Worm (Caenorhabditis elegans) whole organism, L4/young adult: ENCODE measurements around the gene ech-9.

Experiments used
- W03F9.2 ChIP-seq: fragments of 150-350 bp; optimal IDR thresholded peaks from 2 replicates; lab custom pipeline; 2014; ENCODE audit warnings: missing biosample characterization, missing genetic modification characterization
- dao-5 ChIP-seq: sonication (generic microtip); optimal IDR thresholded peaks from 2 replicates; lab custom pipeline; 2016; ENCODE audit warnings: missing genotype, missing genetic modification characterization, moderate library complexity, missing compliant biosample characterization
- him-1 ChIP-seq: sonication (generic microtip); optimal IDR thresholded peaks from 2 replicates; lab custom pipeline; 2016; ENCODE audit warnings: missing genotype, missing genetic modification reagents, missing genetic modification characterization, missing compliant biosample characterization

ech-9 gene

ce11 chrIV:10235279-10235829, at the start of gene ech-9:
ech-9 (minus strand) TSS chrIV:10235329.
- no peak for TF ChIP-seq dao-5
- TF ChIP-seq W03F9.2 (tag; lab: Kevin White, UChicago) = no peak
- TF ChIP-seq him-1 (tag; lab: Kevin White, UChicago) = no peak

DNA sequence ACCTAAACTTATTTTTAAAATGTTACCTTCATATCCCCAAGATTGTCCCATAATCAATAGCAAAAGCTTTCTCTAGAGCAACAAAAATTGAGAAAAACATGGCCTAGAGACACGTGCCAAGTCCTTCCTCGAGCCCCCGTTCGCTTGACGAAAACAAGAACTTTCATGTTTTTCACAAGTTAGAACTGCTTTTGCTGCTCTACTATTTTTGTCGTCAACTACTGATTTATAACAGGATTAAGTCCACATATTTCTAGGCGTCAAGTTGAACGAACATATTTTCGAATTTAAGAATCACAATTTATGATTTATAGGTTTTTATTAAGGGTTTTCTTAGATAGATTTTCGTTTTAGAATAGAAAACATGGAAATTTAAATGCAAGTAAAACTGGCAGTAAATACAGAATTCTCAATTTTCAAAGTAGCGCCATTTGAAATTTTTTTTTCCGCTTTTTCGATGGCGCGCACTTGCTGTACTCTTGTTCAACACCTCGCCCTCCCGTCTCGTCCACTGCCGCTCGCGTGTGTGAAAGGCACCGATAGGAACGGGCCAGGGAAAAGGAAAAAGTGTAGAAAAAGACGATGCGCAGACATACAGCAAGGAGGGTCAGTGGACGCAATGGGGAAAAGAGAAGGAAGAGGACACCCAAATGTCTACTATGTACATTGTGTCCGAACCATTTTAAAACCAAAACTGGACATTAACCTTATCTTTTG, 49.2 kb upstream of the ech-9 start, which contains the start of gene rad-51:
Gene rad-51, minus strand, starts transcription at position 51 of the 717 bp plus-strand sequence.
- no peak for TF ChIP-seq W03F9.2 (tag; lab: Kevin White, UChicago)
- no peak for TF ChIP-seq dao-5
- TF ChIP-seq him-1 (tag; lab: Kevin White, UChicago) = no peak

ce11 chrIV:10281482-10281881, 46.4 kb upstream of the ech-9 start, which contains the start of gene thk-1:
thk-1 (minus strand) TSS chrIV:10281582.
- TF ChIP-seq W03F9.2 (tag; lab: Kevin White, UChicago) (no peak), him-1 (tag; lab: Kevin White, UChicago) (no peak), dao-5 (no peak)

- TF ChIP-seq dao-5 (no peak), him-1 (tag; lab: Kevin White, UChicago) (no peak), W03F9.2 (tag; lab: Kevin White, UChicago) (no peak)
Measured at ce11 chrIV:10277716-10278115, 42.6 kb upstream of the ech-9 start, which contains the start of gene Y43C5A.4. Y43C5A.4 (plus strand) TSS chrIV:10278016.

DNA sequence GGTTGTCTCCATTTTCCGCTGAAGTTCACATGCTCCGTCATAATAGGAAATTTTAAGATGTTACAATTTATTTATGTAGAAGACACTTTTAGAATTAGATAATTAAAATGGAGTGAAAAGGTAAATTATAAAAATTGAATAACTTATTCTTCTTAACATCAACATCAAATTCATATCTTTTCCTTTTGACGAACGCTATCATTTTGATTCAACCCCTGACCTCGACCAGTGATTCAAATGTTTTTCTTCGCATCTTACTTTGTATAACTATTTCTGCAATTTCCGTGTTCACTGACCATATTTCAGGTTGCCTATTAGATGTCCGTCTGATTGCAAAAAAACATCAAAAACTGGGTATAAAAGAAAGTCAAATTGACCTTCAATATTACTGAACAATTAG, 41.8 kb upstream of the ech-9 start, which contains the start of gene Y43C5A.7:
Gene Y43C5A.7, plus strand, starts transcription at position 301 of the 400 bp plus-strand sequence.
- TF ChIP-seq W03F9.2 (tag; lab: Kevin White, UChicago) (no peak), dao-5 (no peak), him-1 (tag; lab: Kevin White, UChicago) (no peak)

ce11 chrIV:10275050-10275449, 39.9 kb upstream of the ech-9 start:
- no peak for TF ChIP-seq him-1 (tag; lab: Kevin White, UChicago)
- no peak for TF ChIP-seq dao-5
- no peak for TF ChIP-seq W03F9.2 (tag; lab: Kevin White, UChicago)

DNA sequence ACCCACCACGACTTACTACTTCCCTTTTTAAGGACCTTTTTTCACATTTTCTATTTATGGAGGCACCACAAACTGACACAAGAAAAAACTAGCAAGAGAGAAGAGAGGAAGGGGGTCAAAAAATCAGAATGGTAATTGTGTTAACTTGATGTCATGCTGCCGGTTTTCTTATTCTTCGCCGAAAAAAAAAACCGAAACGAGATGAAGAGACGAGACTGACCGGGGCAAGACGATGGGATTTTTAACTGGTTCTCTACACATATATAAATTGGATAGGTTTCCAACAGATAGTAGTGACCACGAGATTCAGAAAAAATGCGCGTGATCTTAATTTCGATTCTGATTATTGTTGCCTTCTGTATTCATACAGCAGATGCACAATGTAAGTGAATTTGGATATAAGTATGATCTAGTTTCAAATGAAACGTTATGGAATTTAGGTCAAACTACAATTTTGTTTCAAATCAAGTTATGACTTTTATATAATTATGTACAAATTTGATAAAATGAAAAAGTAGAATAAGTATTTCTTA, 38.7 kb upstream of the ech-9 start, which contains the start of gene Y43C5A.3:
Gene Y43C5A.3, plus strand, starts transcription at position 256 of the 533 bp plus-strand sequence.
- no peak for TF ChIP-seq W03F9.2 (tag; lab: Kevin White, UChicago)
- TF ChIP-seq dao-5 = no peak

DNA sequence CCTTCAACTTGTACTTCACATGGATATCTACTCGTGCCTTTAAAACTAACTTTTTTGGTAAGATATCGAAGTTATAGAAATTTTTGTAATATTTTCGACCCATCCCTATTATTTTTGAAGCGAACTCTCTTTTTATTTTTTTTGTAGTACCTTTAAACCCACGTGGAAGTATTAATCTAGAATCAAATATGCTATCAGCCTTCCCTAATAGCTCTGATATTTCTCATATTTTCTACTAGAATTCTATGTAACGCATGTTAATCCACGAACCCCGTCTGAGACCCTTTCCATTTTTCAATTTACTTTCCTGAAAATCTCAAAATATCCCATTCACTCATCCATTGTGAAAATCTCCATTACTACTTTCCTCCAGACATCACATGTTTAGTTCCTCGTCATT, 38.2 kb upstream of the ech-9 start:
- TF ChIP-seq dao-5 = no peak
- no peak for TF ChIP-seq W03F9.2 (tag; lab: Kevin White, UChicago)
- no peak for TF ChIP-seq him-1 (tag; lab: Kevin White, UChicago)

DNA sequence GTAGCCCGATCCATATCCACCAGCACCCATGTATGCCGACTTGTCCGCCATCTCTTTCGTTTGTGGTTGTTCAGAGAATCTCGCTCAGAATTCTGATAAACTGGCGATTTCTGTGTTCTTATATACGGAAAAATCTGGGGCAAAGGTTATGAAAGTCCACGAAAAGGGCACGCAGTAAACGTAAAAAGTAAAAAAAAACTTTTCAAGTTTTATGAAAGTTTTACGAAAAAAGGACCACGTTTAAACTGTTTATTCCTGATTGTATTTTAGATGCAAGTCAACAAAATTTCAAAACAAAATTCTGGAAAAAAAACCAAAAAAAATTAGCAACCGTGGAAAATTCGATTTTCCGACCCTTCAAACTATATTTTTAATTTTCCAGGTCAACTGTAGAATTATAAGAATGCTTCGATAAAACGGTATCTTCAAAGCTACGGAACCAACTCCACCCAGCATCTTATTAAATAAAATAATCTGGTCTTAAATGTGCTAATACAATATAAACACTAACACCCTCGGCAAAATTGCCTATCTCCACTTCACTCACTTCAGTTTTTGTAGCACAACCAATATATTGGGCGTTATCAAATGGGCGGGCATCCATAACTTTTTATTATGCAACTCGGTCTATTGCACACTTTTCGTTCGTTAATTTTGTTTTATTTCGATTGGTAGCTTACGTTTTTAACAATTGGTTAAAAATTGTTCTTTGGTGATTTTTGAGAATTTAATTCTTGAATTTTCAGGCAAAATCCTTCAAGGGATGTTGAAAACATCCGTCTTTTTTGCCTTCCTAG, 34.2 kb upstream of the ech-9 start, which contains the start of the genes nspd-7 and Y43C5A.2:
Gene nspd-7, minus strand, starts transcription at position 51 of the 797 bp plus-strand sequence.
Gene Y43C5A.2, plus strand, starts transcription at position 747 of the 797 bp plus-strand sequence.
- TF ChIP-seq dao-5 (no peak), him-1 (tag; lab: Kevin White, UChicago) (no peak), W03F9.2 (tag; lab: Kevin White, UChicago) (no peak)

- TF ChIP-seq dao-5 = no peak
- TF ChIP-seq him-1 (tag; lab: Kevin White, UChicago) = no peak
- no peak for TF ChIP-seq W03F9.2 (tag; lab: Kevin White, UChicago)
Measured at ce11 chrIV:10261061-10261460, 25.9 kb upstream of the ech-9 start.

DNA sequence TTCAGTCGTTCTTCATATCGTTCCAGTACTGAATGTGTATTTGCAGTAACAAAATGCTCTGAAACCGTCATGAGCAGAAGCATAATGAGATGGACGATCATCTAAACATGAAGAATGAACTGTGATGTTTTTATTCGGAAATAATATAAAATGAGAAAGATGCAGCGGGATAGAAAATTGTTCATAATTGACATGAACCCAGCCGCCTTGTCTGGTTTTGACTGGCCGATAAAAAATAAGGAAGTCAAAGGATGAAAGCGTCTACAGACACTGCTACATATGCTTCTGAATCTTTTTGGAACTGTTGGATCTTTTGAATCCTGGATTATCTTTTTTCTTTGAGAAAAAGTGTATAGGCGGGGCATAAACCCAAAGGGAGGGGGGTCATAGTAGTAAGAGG, 24.4 kb upstream of the ech-9 start, which contains the start of gene F01G10.9:
Gene F01G10.9, minus strand, starts transcription at position 101 of the 400 bp plus-strand sequence.
- TF ChIP-seq him-1 (tag; lab: Kevin White, UChicago) (no peak), W03F9.2 (tag; lab: Kevin White, UChicago) (no peak), dao-5 (no peak)

DNA sequence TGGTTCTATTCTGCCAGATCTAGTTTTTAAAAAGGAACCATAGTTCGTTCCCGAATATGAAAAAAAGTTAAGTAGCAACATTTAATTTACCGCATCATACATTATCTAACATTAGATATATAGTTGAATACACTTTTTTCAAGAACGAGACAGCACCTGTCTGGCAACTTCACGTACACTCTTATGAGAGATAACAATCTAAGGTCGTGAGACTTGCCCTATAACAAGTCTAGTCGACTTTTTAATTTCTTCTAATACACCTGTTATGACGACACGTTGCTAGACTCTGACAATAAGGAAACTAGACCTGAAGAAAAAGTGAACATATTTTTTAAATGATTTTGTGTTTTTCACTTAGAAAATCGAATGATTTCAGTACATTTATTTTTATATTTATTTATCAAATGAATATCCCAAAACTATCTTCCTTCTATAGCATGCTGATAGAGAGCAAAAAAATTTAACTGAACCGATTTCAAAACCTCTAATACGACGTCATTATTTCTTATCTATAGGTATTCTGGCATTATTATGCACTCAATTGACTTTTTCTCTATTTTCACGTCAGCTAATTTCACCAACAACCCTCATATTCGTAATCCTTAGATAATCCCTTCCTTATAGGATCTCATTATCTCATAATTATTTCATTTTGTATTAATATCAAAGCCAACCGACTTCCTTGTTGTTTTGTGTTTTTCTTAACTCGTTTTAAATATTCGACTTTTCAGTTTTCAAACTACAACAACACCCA, 17.9 kb upstream of the ech-9 start:
- TF ChIP-seq dao-5 (no peak), W03F9.2 (tag; lab: Kevin White, UChicago) (no peak), him-1 (tag; lab: Kevin White, UChicago) (no peak)
